Fruit fly (Drosophila melanogaster) whole organism, wandering third instar larva: Measurements from ENCODE around the gene CG14621.
A peak's percentile ranks its signal among the peaks of the same experiment; 100 is the strongest.

Source experiments
- Abd-B ChIP-seq: fragments of >200 bp; optimal IDR thresholded peaks from 2 replicates; lab custom pipeline; 2017; ENCODE audit warnings: missing biosample characterization, missing genetic modification characterization
- CG32264 ChIP-seq: fragments of 200-800 bp; sonication (Bioruptor generic); optimal IDR thresholded peaks from 2 replicates; lab custom pipeline; 2016; ENCODE audit warnings: missing biosample characterization, missing genetic modification characterization
- CG9705 ChIP-seq: fragments of 200-800 bp; sonication (Bioruptor generic); optimal IDR thresholded peaks from 2 replicates; lab custom pipeline; 2018; ENCODE audit warnings: missing biosample characterization, mild to moderate bottlenecking, missing genetic modification characterization
- CrebA ChIP-seq: fragments of 200-800 bp; sonication (Bioruptor generic); optimal IDR thresholded peaks from 2 replicates; lab custom pipeline; 2016; ENCODE audit warnings: missing biosample characterization, mild to moderate bottlenecking, missing genetic modification characterization, borderline replicate concordance
- Dfd ChIP-seq: fragments of >200 bp; optimal IDR thresholded peaks from 2 replicates; lab custom pipeline; 2017; ENCODE audit warnings: missing biosample characterization, missing genetic modification characterization
- Dif ChIP-seq: fragments of 200-275, 200-300 bp; sonication (Bioruptor generic); optimal IDR thresholded peaks from 2 replicates; lab custom pipeline; 2018; ENCODE audit warnings: missing biosample characterization, missing genetic modification characterization; ENCODE audit not compliant: partially characterized antibody
- GATAd ChIP-seq: sonication (Bioruptor generic); optimal IDR thresholded peaks from 2 replicates; lab custom pipeline; 2016; ENCODE audit warnings: missing biosample characterization, missing genetic modification characterization
- HLH106 ChIP-seq: fragments of 200-800 bp; optimal IDR thresholded peaks from 3 replicates; lab custom pipeline; 2019; ENCODE audit warnings: missing biosample characterization, mild to moderate bottlenecking, missing genetic modification characterization, moderate library complexity
- Hnf4 ChIP-seq: fragments of 200-800 bp; sonication (Bioruptor generic); optimal IDR thresholded peaks from 2 replicates; lab custom pipeline; 2016; ENCODE audit warnings: missing biosample characterization, mild to moderate bottlenecking, missing genetic modification characterization
- Hr78 ChIP-seq: fragments of >200 bp; optimal IDR thresholded peaks from 2 replicates; lab custom pipeline; 2017; ENCODE audit warnings: missing biosample characterization, missing genetic modification characterization
- Hr83 ChIP-seq: fragments of 200-300 bp; sonication (Bioruptor generic); optimal IDR thresholded peaks from 2 replicates; lab custom pipeline; 2016; ENCODE audit warnings: missing biosample characterization, mild to moderate bottlenecking, missing genetic modification characterization, moderate library complexity; ENCODE audit not compliant: poor library complexity, severe bottlenecking
- Jra ChIP-seq: sonication (Bioruptor generic); optimal IDR thresholded peaks from 2 replicates; lab custom pipeline; 2016; ENCODE audit warnings: missing biosample characterization, missing genetic modification characterization
- Mio ChIP-seq: sonication (Bioruptor generic); optimal IDR thresholded peaks from 2 replicates; lab custom pipeline; 2016; ENCODE audit warnings: missing biosample characterization, missing genetic modification characterization
- Myc ChIP-seq: fragments of >200 bp; optimal IDR thresholded peaks from 2 replicates; lab custom pipeline; 2017
- N ChIP-seq: fragments of >200 bp; optimal IDR thresholded peaks from 2 replicates; lab custom pipeline; 2018; ENCODE audit warnings: missing biosample characterization, missing external identifiers, missing genetic modification characterization
- OdsH ChIP-seq: fragments of 200-800 bp; sonication (Bioruptor generic); optimal IDR thresholded peaks from 2 replicates; lab custom pipeline; 2016; ENCODE audit warnings: missing biosample characterization, mild to moderate bottlenecking, missing genetic modification characterization
- Rel ChIP-seq, 2 experiments: fragments of 200-800 bp; sonication (Bioruptor generic) in 1 of 2; optimal IDR thresholded peaks; 2 replicates in 1 of 2; 3 replicates in 1 of 2; lab custom pipeline; 2016 to 2019; ENCODE audit warnings: mild to moderate bottlenecking in 2 of 2, missing biosample characterization in 2 of 2, missing genetic modification characterization in 2 of 2, moderate library complexity in 1 of 2
- Sp1 ChIP-seq: fragments of 200-800 bp; sonication (Bioruptor generic); optimal IDR thresholded peaks from 3 replicates; lab custom pipeline; 2019; ENCODE audit warnings: missing biosample characterization, mild to moderate bottlenecking, missing genetic modification characterization, moderate library complexity
- Vsx2 ChIP-seq: fragments of 200-300, 225-300 bp; sonication (Bioruptor generic); optimal IDR thresholded peaks from 2 replicates; lab custom pipeline; 2018; ENCODE audit warnings: missing biosample characterization, missing genetic modification characterization; ENCODE audit not compliant: partially characterized antibody
- br ChIP-seq: fragments of 200-800 bp; sonication (Bioruptor generic); optimal IDR thresholded peaks from 2 replicates; lab custom pipeline; 2016; ENCODE audit warnings: missing biosample characterization, missing genetic modification characterization
- brk ChIP-seq: fragments of 200-800 bp; sonication (Bioruptor generic); optimal IDR thresholded peaks from 2 replicates; lab custom pipeline; 2016; ENCODE audit warnings: missing biosample characterization, mild to moderate bottlenecking, missing genetic modification characterization
- dl ChIP-seq, 2 experiments: fragments of 175-275, 200-275 bp in 1 of 2; fragments of 200-275 bp in 1 of 2; sonication (Bioruptor generic); optimal IDR thresholded peaks; lab custom pipeline; 2018; ENCODE audit warnings: mild to moderate bottlenecking in 2 of 2, missing biosample characterization in 2 of 2, missing genetic modification characterization in 2 of 2, moderate library complexity in 2 of 2; ENCODE audit not compliant: partially characterized antibody in 2 of 2, insufficient read depth in 1 of 2
- dmrt93B ChIP-seq: fragments of 200-800 bp; sonication (Bioruptor generic); optimal IDR thresholded peaks from 2 replicates; lab custom pipeline; 2018; ENCODE audit warnings: missing biosample characterization, mild to moderate bottlenecking, missing genetic modification characterization
- dsf ChIP-seq: sonication (Bioruptor generic); optimal IDR thresholded peaks from 2 replicates; lab custom pipeline; 2016; ENCODE audit warnings: missing biosample characterization, missing genetic modification characterization, borderline replicate concordance
- ey ChIP-seq: fragments of 200-800 bp; sonication (Bioruptor generic); optimal IDR thresholded peaks from 2 replicates; lab custom pipeline; 2016; ENCODE audit warnings: missing biosample characterization, missing genetic modification characterization
- foxo ChIP-seq, 2 experiments: fragments of 200-800 bp; sonication (Bioruptor generic); optimal IDR thresholded peaks; 2 replicates in 1 of 2; 3 replicates in 1 of 2; lab custom pipeline; 2016 to 2017; ENCODE audit warnings: missing biosample characterization in 2 of 2, missing genetic modification characterization in 2 of 2
- fru ChIP-seq: fragments of 200-800 bp; sonication (Bioruptor generic); optimal IDR thresholded peaks from 3 replicates; lab custom pipeline; 2016; ENCODE audit warnings: missing biosample characterization, mild to moderate bottlenecking, missing genetic modification characterization
- h ChIP-seq: fragments of 200-800 bp; sonication (Bioruptor generic); optimal IDR thresholded peaks from 3 replicates; lab custom pipeline; 2016; ENCODE audit warnings: missing biosample characterization, mild to moderate bottlenecking, missing genetic modification characterization
- jim ChIP-seq: fragments of 175-275, 200-325 bp; sonication (Bioruptor generic); optimal IDR thresholded peaks from 2 replicates; lab custom pipeline; 2016; ENCODE audit warnings: missing biosample characterization, mild to moderate bottlenecking, missing genetic modification characterization
- lola ChIP-seq: fragments of >200 bp; optimal IDR thresholded peaks from 2 replicates; lab custom pipeline; 2017; ENCODE audit warnings: missing biosample characterization, missing genetic modification characterization
- pan ChIP-seq: fragments of >200 bp; optimal IDR thresholded peaks from 2 replicates; lab custom pipeline; 2017
- psq ChIP-seq: fragments of 200-800 bp; sonication (Bioruptor generic); optimal IDR thresholded peaks from 3 replicates; lab custom pipeline; 2017; ENCODE audit warnings: missing biosample characterization, mild to moderate bottlenecking, missing genetic modification characterization, moderate library complexity
- rgr ChIP-seq: fragments of 200-800 bp; sonication (Bioruptor generic); optimal IDR thresholded peaks from 3 replicates; lab custom pipeline; 2016; ENCODE audit warnings: missing biosample characterization, mild to moderate bottlenecking, missing genetic modification characterization
- sage ChIP-seq: fragments of 200-800 bp; sonication (Bioruptor generic); optimal IDR thresholded peaks from 2 replicates; lab custom pipeline; 2016; ENCODE audit warnings: missing biosample characterization, mild to moderate bottlenecking, missing genetic modification characterization
- sv ChIP-seq: fragments of 200-800 bp; sonication (Bioruptor generic); optimal IDR thresholded peaks from 3 replicates; lab custom pipeline; 2016; ENCODE audit warnings: missing biosample characterization, missing genetic modification characterization
- tai ChIP-seq: sonication (Bioruptor generic); optimal IDR thresholded peaks from 2 replicates; lab custom pipeline; 2016; ENCODE audit warnings: missing biosample characterization, missing genetic modification characterization
- usp ChIP-seq: fragments of >200 bp; optimal IDR thresholded peaks from 2 replicates; lab custom pipeline; 2017; ENCODE audit warnings: missing biosample characterization, missing genetic modification characterization
- woc ChIP-seq: sonication (Bioruptor generic); optimal IDR thresholded peaks from 2 replicates; lab custom pipeline; 2016; ENCODE audit warnings: missing biosample characterization, mild to moderate bottlenecking, missing genetic modification characterization

CG14621 gene

DNA sequence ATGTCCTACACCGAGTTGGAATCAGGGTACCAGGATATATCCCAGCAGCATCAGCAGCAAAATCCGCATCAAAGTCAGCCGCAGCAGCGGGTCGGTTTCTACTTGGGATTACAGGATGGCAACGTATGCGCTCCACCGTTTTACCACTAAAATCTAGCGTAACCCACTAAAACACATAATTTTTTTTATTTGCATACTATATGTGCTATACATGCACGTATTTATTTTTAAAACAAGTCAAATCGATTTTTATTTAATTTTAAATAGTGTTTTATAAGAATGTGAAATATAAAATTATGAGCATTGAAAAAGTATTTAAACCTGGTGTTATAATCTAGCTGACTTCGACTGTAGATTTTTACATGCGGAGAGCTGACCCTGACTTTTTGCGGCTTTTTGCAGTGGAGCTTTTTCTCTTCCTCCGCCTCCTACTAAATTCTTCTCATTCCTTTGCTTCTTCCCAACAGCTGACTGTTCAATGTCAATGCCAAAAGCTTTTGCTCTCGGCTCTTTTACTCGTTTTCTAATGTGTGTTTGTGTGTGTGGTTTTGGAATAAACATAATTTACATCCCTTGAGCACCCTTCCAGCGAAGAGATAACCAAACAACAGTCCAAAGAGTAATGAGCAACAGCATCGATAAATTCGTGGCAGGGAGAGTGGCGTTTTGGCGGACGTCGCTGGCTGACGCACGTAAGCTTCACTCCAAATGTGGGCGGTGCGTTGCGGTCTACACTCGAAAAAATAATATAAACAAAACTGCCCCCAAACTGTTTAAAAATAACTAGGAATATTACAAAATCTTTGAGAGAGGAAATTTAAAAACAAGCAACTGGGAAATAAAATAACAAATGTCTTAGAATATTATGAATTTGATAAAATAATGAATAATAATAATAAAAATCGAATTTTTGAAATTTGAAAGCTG is 43.9 kb downstream of the CG14621 start:
- TF ChIP-seq woc (GFP tag; lab: Kevin White, UChicago) (peak; percentile 41), foxo (GFP tag; optimal IDR thresholded peaks at IDR 0.05; lab: Kevin White, UChicago) (peak in 1 of 2 experiments; percentile 30), OdsH (GFP tag; lab: Kevin White, UChicago) (peak; percentile 17), brk (GFP tag; lab: Kevin White, UChicago) (peak; percentile 18), Vsx2 (GFP tag; lab: Kevin White, UChicago) (no peak), rgr (peak; percentile 30), sv (GFP tag; lab: Kevin White, UChicago) (no peak), br (no peak), sage (GFP tag; lab: Kevin White, UChicago) (no peak), fru (GFP tag; lab: Kevin White, UChicago) (peak; percentile 35), pan (lab: Kevin White, UChicago) (no peak), psq (GFP tag; lab: Kevin White, UChicago) (peak; percentile 8), HLH106 (tag; lab: Kevin White, UChicago) (peak; percentile 48), CrebA (GFP tag; lab: Kevin White, UChicago) (peak; percentile 47)

DNA sequence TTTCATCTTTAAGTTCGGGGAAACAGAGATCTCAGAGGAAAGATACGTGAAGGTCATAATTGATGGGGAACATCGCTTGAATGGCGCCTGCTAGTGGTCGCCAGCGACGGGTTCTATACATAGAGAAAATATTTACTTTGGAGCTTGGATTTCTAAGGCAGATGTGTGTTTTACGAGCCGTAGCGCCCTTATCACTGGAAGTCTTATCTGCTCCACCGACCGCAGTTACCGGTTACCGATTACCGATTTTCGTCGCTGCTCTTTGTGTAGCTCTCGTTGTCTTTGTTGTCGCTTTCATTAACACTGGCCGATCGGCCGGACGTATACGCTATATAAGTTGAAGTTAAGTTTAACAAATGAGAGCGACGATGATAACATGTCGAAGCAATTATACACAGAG is 46.6 kb downstream of the CG14621 start:
- TF ChIP-seq sv (GFP tag; lab: Kevin White, UChicago) (no peak), Sp1 (GFP tag; lab: Kevin White, UChicago) (no peak), sage (GFP tag; lab: Kevin White, UChicago) (no peak), rgr (no peak), HLH106 (tag; lab: Kevin White, UChicago) (no peak), dl (GFP tag; optimal IDR thresholded peaks at IDR 0.05; lab: Kevin White, UChicago; ENCODE audit: insufficient read depth in 1 of 2, partially characterized antibody in 2 of 2) (peak in 1 of 2 experiments; percentile 22), dsf (no peak)
- TF ChIP-seq, all 38 proteins: peak for 1

DNA sequence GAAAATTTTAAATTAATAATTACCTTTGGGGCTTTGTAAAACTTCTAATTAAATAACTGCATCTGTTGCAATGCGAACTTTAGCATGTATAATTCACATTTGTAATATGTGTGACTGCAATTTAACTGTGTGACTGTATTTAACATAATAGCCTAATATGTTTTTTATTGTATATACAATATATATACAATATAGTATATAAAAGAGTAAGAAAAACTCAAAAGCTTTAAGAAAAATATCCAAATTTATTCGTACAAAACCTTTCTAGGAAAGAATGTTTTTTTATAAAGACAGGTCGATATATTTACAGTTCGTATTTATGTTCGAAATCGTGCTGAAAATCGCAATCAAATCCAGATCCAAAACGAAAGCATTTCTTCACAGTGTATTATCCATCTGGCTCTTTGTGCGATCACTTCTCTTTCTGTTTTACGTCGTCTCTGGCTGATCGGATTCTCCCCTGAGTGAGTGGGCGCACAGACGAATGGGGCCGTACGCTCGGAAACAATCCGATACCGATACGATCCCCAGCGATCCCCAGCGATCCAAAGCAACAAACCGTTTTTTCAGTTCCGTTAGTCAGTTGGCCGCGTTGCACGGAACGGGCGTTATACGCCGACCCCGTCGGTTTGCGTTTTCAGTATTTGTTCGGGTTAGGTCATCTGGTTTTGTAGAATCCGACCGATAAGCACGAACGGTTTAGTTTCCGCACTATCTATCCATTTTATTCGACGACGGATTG is 47.2 kb downstream of the CG14621 start:
- TF ChIP-seq woc (GFP tag; lab: Kevin White, UChicago) (peak; percentile 13), usp (no peak), Dif (GFP tag; lab: Kevin White, UChicago) (peak; percentile 58), fru (GFP tag; lab: Kevin White, UChicago) (no peak), sv (GFP tag; lab: Kevin White, UChicago) (peak; percentile 25), CG32264 (GFP tag; lab: Kevin White, UChicago) (no peak), CG9705 (GFP tag; lab: Kevin White, UChicago) (peak; percentile 8), Jra (GFP tag; lab: Kevin White, UChicago) (no peak), brk (GFP tag; lab: Kevin White, UChicago) (no peak), GATAd (GFP tag; lab: Kevin White, UChicago) (no peak), Rel (GFP tag; optimal IDR thresholded peaks at IDR 0.05; lab: Kevin White, UChicago) (no peak), Rel (tag; optimal IDR thresholded peaks at IDR 0.05; lab: Kevin White, UChicago) (no peak), dmrt93B (GFP tag; lab: Kevin White, UChicago) (peak; percentile 64), ey (GFP tag; lab: Kevin White, UChicago) (no peak), Hr78 (no peak), pan (lab: Kevin White, UChicago) (no peak), Sp1 (GFP tag; lab: Kevin White, UChicago) (peak; percentile 76), Myc (lab: Kevin White, UChicago) (no peak), HLH106 (tag; lab: Kevin White, UChicago) (peak; percentile 63), N (GFP tag; lab: Kevin White, UChicago) (no peak), Hnf4 (GFP tag; lab: Kevin White, UChicago) (no peak), br (peak; percentile 3), psq (GFP tag; lab: Kevin White, UChicago) (peak; percentile 65), tai (GFP tag; lab: Kevin White, UChicago) (peak; percentile 3), foxo (GFP tag; optimal IDR thresholded peaks at IDR 0.05; lab: Kevin White, UChicago) (peak in 1 of 2 experiments; percentile 70), sage (GFP tag; lab: Kevin White, UChicago) (no peak), rgr (peak; percentile 51), Abd-B (GFP tag; lab: Kevin White, UChicago) (no peak), Vsx2 (GFP tag; lab: Kevin White, UChicago) (no peak), Dfd (GFP tag; lab: Kevin White, UChicago) (no peak), h (no peak), Hr83 (GFP tag; lab: Kevin White, UChicago) (peak; percentile 53), dl (GFP tag; optimal IDR thresholded peaks at IDR 0.05; lab: Kevin White, UChicago; ENCODE audit: insufficient read depth in 1 of 2, partially characterized antibody in 2 of 2) (no peak), jim (GFP tag; lab: Kevin White, UChicago) (no peak), Mio (GFP tag; lab: Kevin White, UChicago) (no peak), lola (GFP tag; lab: Kevin White, UChicago) (no peak), CrebA (GFP tag; lab: Kevin White, UChicago) (no peak), dsf (no peak), OdsH (GFP tag; lab: Kevin White, UChicago) (peak; percentile 54)
